Fruit fly (Drosophila melanogaster) whole organism, pupa: Measurements from ENCODE around the gene par-6.

Experiments used
- CG12605 ChIP-seq: fragments of 200-800 bp; sonication (Bioruptor generic); IDR thresholded peaks from 2 replicates; pipeline ENCODE4 v1.3.6; 2022; ENCODE audit warnings: missing biosample characterization, missing genetic modification characterization
- CG32121 ChIP-seq: fragments of 200-800 bp; sonication (Bioruptor generic); IDR thresholded peaks from 2 replicates; pipeline ENCODE4 v1.3.6; 2022; ENCODE audit warnings: missing biosample characterization, missing genetic modification characterization
- EcR ChIP-seq: fragments of 200-800 bp; sonication (Bioruptor generic); optimal IDR thresholded peaks from 3 replicates; lab custom pipeline; 2019; ENCODE audit warnings: missing biosample characterization, missing genetic modification characterization, mild to moderate bottlenecking, moderate library complexity, missing genetic modification reagents
- Pif1A ChIP-seq: fragments of 200-800 bp; sonication (Bioruptor generic); optimal IDR thresholded peaks from 3 replicates; lab custom pipeline; 2016; ENCODE audit warnings: missing biosample characterization, missing genetic modification characterization
- gl ChIP-seq: fragments of 200-800 bp; sonication (Bioruptor generic); optimal IDR thresholded peaks from 2 replicates; lab custom pipeline; 2018; ENCODE audit warnings: missing biosample characterization, mild to moderate bottlenecking, missing genetic modification characterization
- rn ChIP-seq: fragments of 200-800 bp; sonication (Bioruptor generic); IDR thresholded peaks from 2 replicates; pipeline ENCODE4 v1.3.6; 2022; ENCODE audit warnings: missing biosample characterization, missing genetic modification characterization

- no peak for TF ChIP-seq rn (GFP tag; lab: Robert Waterston, UW)
- TF ChIP-seq Pif1A (GFP tag; lab: Kevin White, UChicago) = no peak
- TF ChIP-seq CG12605 = no peak
- no peak for TF ChIP-seq gl
- TF ChIP-seq CG32121 (GFP tag; lab: Robert Waterston, UW) = no peak
- no peak for TF ChIP-seq EcR (GFP tag; lab: Kevin White, UChicago)
These were observed 33.1 kb downstream of the par-6 start for dm6 chrX:17736101-17736728.
